Worm (Caenorhabditis elegans): Measurements from ENCODE around the gene T25E4.1.

DNA sequence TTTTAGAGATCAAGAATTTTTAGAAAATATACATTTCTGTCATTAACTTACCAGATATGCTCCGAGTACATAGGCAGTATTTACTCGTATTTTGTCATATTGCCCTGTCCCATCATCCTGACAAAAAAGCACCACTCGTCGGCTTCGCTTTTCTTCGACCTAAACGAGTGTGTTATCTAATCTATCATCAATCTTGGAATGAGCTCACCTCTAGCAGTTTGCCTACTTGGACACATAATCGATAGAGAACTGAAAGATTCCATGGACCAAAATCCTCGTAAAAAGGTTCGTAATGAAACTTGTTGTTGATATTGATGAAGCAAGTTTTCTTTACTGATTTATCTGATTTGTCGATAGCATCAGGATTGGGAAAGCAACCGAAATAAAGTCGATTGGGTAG, 14.7 kb downstream of the T25E4.1 start:
- TF ChIP-seq ceh-43 (GFP tag; optimal IDR thresholded peaks at IDR 0.05) (no peak), sptf-1 (tag; optimal IDR thresholded peaks at IDR 0.05) (no peak), lin-13 (tag; optimal IDR thresholded peaks at IDR 0.05) (no peak), unc-120 (tag; optimal IDR thresholded peaks at IDR 0.05; ENCODE audit: poor library complexity, severe bottlenecking) (no peak), pha-4 (tag; optimal IDR thresholded peaks at IDR 0.05) (no peak)
